Worm (Caenorhabditis elegans): ENCODE data around the gene col-42.

Gene col-42

DNA sequence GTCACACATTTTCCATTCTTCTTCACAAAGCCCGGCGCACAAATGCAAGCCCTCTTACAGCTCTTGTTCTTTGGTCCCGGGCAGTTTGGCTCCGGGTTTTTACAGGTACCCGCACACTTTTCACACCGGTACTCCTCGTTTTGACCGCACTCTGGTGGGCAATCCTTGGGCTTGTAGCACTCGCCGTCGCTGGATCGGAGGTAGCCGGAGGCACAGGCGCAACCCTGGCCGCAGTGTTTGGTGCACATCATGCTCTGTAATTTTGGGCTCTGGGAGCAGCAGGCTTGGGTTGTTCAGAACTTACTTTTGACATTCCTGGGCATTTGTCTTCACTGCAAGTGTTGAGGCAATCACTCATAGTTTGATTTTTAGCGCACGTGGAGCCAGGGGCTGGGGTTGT lies 19.1 kb downstream of the col-42 start:
- TF ChIP-seq zip-11 (GFP tag; IDR thresholded peaks at IDR 0.05) (no peak), set-16 (GFP tag; IDR thresholded peaks at IDR 0.05) (peak; percentile 67), hif-1 (tag; optimal IDR thresholded peaks at IDR 0.05) (no peak), unc-130 (GFP tag; optimal IDR thresholded peaks at IDR 0.05) (no peak)

DNA sequence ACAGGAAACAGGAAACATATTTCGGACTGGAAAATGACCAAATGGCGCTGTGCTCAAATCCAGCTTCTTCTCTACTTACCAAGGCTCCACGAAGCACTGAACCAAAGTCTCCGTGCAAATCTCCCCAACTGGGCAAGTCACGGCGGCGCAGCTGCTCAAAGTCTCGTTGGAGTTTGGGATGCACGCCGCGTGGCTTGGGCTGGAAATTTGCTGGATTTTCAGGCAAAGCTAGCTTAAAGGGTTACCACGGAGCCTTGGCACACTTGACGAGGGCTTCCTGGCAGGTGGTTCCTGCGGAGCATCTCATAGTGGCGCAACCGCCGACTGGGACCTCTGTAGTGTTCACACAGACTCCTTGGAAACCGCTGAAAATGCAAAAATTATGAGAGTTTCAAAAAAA lies 20.6 kb downstream of the col-42 start:
- TF ChIP-seq cey-2 (tag; optimal IDR thresholded peaks at IDR 0.05; ENCODE audit: borderline replicate concordance, insufficient read depth) (no peak), set-16 (GFP tag; IDR thresholded peaks at IDR 0.05) (peak; percentile 57; the same call in 1 of the 2 replicates), daf-19 (GFP tag; conservative IDR thresholded peaks at IDR 0.05) (no peak)

DNA sequence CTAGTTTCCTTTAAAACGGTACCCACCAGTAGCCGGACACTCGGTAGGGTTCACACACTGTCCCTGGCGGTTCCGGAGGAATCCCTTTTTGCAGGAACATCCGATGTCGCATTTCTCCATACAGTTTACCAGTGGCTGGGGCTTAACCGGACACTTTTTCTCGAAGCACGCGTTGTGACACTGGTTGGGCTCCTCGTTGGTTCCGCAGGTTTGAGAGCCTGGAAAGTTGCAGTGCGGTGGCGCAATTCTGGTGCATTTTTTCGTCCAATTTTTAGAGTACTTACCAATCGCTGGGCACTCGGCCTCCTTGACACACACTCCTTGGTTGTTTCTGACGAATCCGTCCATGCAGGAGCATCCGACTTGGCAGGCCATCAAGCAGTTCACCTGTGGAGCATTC lies 24.0 kb downstream of the col-42 start:
- TF ChIP-seq aha-1 (tag) (peak; percentile 95), ZK546.5 (tag; optimal IDR thresholded peaks at IDR 0.05) (no peak)

DNA sequence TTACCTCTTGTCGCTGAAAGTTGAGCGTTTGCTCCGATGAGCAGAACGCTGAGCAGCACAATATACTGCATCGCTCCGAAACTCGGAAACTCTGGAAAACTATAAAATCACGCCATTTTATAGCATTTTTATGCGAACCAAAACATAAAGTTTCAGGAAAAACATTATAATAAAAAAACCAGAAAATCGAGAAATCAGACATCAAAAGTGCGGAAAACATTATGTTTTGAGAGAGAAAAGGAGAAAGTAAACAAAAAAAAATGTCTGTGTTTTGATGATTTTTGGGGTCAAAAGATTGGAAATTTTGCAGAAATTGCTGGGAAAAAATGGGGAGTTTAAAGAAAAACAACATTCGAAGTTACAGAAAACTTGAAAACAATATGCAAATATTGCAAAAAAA lies 25.7 kb downstream of the col-42 start, which contains the start of gene Y69H2.3:
Gene Y69H2.3 (minus strand): TSS at position 101 of the 400 bp plus-strand sequence.
- TF ChIP-seq Y105C5A.15 (GFP tag; IDR thresholded peaks at IDR 0.05) (no peak), arid-1 (GFP tag; conservative IDR thresholded peaks at IDR 0.05) (no peak), daf-16 (GFP tag; optimal IDR thresholded peaks at IDR 0.05) (no peak), daf-16 (tag; optimal IDR thresholded peaks at IDR 0.05) (no peak), F10B5.3 (tag; optimal IDR thresholded peaks at IDR 0.05) (no peak), lin-38 (GFP tag; IDR thresholded peaks at IDR 0.05) (no peak), aly-2 (tag; optimal IDR thresholded peaks at IDR 0.05) (no peak), dpl-1 (GFP tag; optimal IDR thresholded peaks at IDR 0.05) (no peak), gei-8 (GFP tag; optimal IDR thresholded peaks at IDR 0.05) (no peak), jun-1 (tag; optimal IDR thresholded peaks at IDR 0.05) (no peak), madf-5 (GFP tag; IDR thresholded peaks at IDR 0.05) (no peak), ZK337.2 (GFP tag; IDR thresholded peaks at IDR 0.05) (no peak), pqm-1 (tag; optimal IDR thresholded peaks at IDR 0.05) (no peak), nhr-6 (tag; optimal IDR thresholded peaks at IDR 0.05) (no peak), ama-1 (optimal IDR thresholded peaks at IDR 0.05) (no peak), nhr-25 (tag; optimal IDR thresholded peaks at IDR 0.05; ENCODE audit: borderline replicate concordance, insufficient read depth) (no peak), Y75B8A.6 (GFP tag; IDR thresholded peaks at IDR 0.05) (no peak), cey-2 (tag; optimal IDR thresholded peaks at IDR 0.05; ENCODE audit: borderline replicate concordance, insufficient read depth) (no peak)

DNA sequence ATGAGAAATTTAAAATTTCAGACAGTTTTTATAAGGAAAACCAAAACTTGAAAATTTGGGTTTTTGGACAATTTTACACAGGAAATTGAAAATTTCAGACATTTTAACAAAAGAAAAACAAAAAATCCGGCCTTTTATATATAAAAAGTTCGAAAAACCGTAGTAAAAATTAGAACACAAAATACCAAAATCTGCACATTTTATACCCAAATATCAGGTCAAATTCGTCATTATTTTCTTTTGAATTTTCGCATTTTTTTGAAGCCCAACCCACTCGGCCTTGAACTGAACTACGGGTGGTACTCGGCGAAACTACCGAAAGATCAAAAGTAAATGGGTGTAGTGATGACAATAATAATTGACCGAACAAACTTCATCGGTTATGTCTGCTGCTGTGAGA lies 28.9 kb downstream of the col-42 start:
- TF ChIP-seq aha-1 (tag) (peak; percentile 92), nhr-102 (tag; optimal IDR thresholded peaks at IDR 0.05) (no peak)

DNA sequence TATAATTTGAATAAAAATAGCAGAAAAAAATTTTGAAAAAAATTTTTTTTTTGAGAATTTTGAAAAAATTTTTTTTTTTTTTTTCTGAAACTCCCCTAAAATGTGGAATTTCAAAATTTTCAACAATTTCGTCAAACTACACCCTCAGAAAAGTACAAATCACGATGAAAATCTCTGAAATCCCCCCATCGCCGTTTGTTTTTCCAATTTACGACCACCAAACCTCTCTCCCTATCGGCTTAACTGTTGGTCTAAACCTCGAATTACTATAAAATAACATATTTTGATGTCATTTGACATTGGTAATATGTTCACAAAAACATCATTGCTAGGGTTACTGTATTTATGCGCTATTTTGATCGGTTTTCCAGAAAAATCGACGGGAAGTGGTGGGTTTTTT lies 31.7 kb downstream of the col-42 start, which contains the start of gene Y69H2.10:
Gene Y69H2.10 (plus strand): TSS at position 301 of the 400 bp plus-strand sequence.
- TF ChIP-seq zfp-2 (tag; optimal IDR thresholded peaks at IDR 0.05) (no peak), lsy-2 (tag; optimal IDR thresholded peaks at IDR 0.05) (no peak), hmg-1.1 (GFP tag; IDR thresholded peaks at IDR 0.05) (no peak), ceh-82 (tag; optimal IDR thresholded peaks at IDR 0.05) (no peak), T26A8.4 (GFP tag; IDR thresholded peaks at IDR 0.05) (no peak), nhr-6 (tag; optimal IDR thresholded peaks at IDR 0.05) (no peak), ama-1 (optimal IDR thresholded peaks at IDR 0.05) (no peak), ctbp-1 (GFP tag; IDR thresholded peaks at IDR 0.05) (no peak)
